Worm (Caenorhabditis elegans) whole organism, L3 larva: Measurements from ENCODE around the gene F31B12.3.

Source experiments
- ZK546.5 ChIP-seq: sonication (generic microtip); optimal IDR thresholded peaks from 2 replicates; lab custom pipeline; 2017; ENCODE audit warnings: missing biosample characterization, missing genetic modification characterization
- ama-1 ChIP-seq: fragments of 150-350 bp; optimal IDR thresholded peaks from 2 replicates; lab custom pipeline; 2018
- ceh-16 ChIP-seq: sonication (generic microtip); optimal IDR thresholded peaks from 2 replicates; lab custom pipeline; 2017; ENCODE audit warnings: missing biosample characterization, missing genetic modification characterization
- ceh-28 ChIP-seq: fragments of 150-350 bp; optimal IDR thresholded peaks from 2 replicates; lab custom pipeline; 2014; ENCODE audit warnings: missing biosample characterization, missing genetic modification reagents, missing genetic modification characterization
- ceh-82 ChIP-seq: fragments of 150-350 bp; optimal IDR thresholded peaks from 2 replicates; lab custom pipeline; 2014; ENCODE audit warnings: missing biosample characterization, missing genetic modification characterization
- ceh-9 ChIP-seq: sonication (generic microtip); optimal IDR thresholded peaks from 2 replicates; lab custom pipeline; 2018; ENCODE audit warnings: missing biosample characterization, missing genetic modification characterization
- daf-12 ChIP-seq: fragments of 150-350 bp; optimal IDR thresholded peaks from 2 replicates; lab custom pipeline; 2014; ENCODE audit warnings: missing biosample characterization, missing genetic modification reagents, missing genetic modification characterization
- egl-5 ChIP-seq: fragments of 150-350 bp; optimal IDR thresholded peaks from 2 replicates; lab custom pipeline; 2017; ENCODE audit warnings: missing biosample characterization, missing genetic modification reagents, missing genetic modification characterization, inconsistent platforms
- elt-1 ChIP-seq: fragments of 150-350 bp; optimal IDR thresholded peaks from 2 replicates; lab custom pipeline; 2014; ENCODE audit warnings: missing biosample characterization, missing genetic modification characterization
- elt-2 ChIP-seq: sonication (generic microtip); optimal IDR thresholded peaks from 2 replicates; lab custom pipeline; 2016; ENCODE audit warnings: missing genetic modification reagents, mild to moderate bottlenecking, missing genetic modification characterization, missing compliant biosample characterization
- eor-1 ChIP-seq, 2 experiments: fragments of 150-350 bp; optimal IDR thresholded peaks; 2 replicates each; lab custom pipeline; 2014 to 2018; ENCODE audit warnings: missing biosample characterization in 2 of 2, missing genetic modification characterization in 2 of 2
- fkh-10 ChIP-seq: sonication (generic microtip); optimal IDR thresholded peaks from 2 replicates; lab custom pipeline; 2017; ENCODE audit warnings: missing biosample characterization, missing genetic modification reagents, missing genetic modification characterization
- fos-1 ChIP-seq: fragments of 150-350 bp; optimal IDR thresholded peaks from 2 replicates; lab custom pipeline; 2014; ENCODE audit warnings: missing biosample characterization, missing genetic modification characterization
- hmg-11 ChIP-seq: sonication (generic microtip); optimal IDR thresholded peaks from 2 replicates; lab custom pipeline; 2016; ENCODE audit warnings: missing genetic modification characterization, missing compliant biosample characterization
- jun-1 ChIP-seq: fragments of 150-350 bp; optimal IDR thresholded peaks from 2 replicates; lab custom pipeline; 2014; ENCODE audit warnings: missing biosample characterization, missing genetic modification reagents, missing genetic modification characterization
- lin-15B ChIP-seq: fragments of 150-350 bp; optimal IDR thresholded peaks from 2 replicates; lab custom pipeline; 2014; ENCODE audit warnings: missing biosample characterization, missing genetic modification characterization
- lin-39 ChIP-seq: fragments of 150-350 bp; optimal IDR thresholded peaks from 2 replicates; lab custom pipeline; 2018; ENCODE audit warnings: missing biosample characterization, missing genetic modification reagents, missing genetic modification characterization
- lsy-12 ChIP-seq: sonication (generic microtip); optimal IDR thresholded peaks from 2 replicates; lab custom pipeline; 2016; ENCODE audit warnings: mild to moderate bottlenecking, missing genetic modification characterization, missing compliant biosample characterization
- mdl-1 ChIP-seq: fragments of 150-350 bp; optimal IDR thresholded peaks from 2 replicates; lab custom pipeline; 2014; ENCODE audit warnings: missing biosample characterization, missing genetic modification characterization
- mml-1 ChIP-seq: fragments of 150-350 bp; sonication (generic microtip); optimal IDR thresholded peaks from 3 replicates; lab custom pipeline; 2014; ENCODE audit warnings: missing biosample characterization, missing genetic modification characterization
- nfya-1 ChIP-seq: sonication (generic microtip); optimal IDR thresholded peaks from 2 replicates; lab custom pipeline; 2017; ENCODE audit warnings: missing genetic modification characterization, mild to moderate bottlenecking, missing compliant biosample characterization, antibody characterized with exemption, moderate library complexity; ENCODE audit not compliant: insufficient read depth
- nhr-11 ChIP-seq: fragments of 150-350 bp; optimal IDR thresholded peaks from 2 replicates; lab custom pipeline; 2014; ENCODE audit warnings: missing biosample characterization, missing genetic modification characterization
- nhr-12 ChIP-seq: fragments of 150-350 bp; optimal IDR thresholded peaks from 2 replicates; lab custom pipeline; 2014; ENCODE audit warnings: missing biosample characterization, missing genetic modification characterization
- nhr-23 ChIP-seq: fragments of 150-350 bp; optimal IDR thresholded peaks from 2 replicates; lab custom pipeline; 2014; ENCODE audit warnings: missing biosample characterization, missing genetic modification reagents, missing genetic modification characterization
- nhr-237 ChIP-seq: fragments of 150-350 bp; optimal IDR thresholded peaks from 2 replicates; lab custom pipeline; 2014; ENCODE audit warnings: missing biosample characterization, missing genetic modification characterization
- nhr-25 ChIP-seq: sonication (generic microtip); optimal IDR thresholded peaks from 2 replicates; lab custom pipeline; 2017; ENCODE audit warnings: missing biosample characterization, missing genetic modification characterization
- nhr-28 ChIP-seq: fragments of 150-350 bp; optimal IDR thresholded peaks from 2 replicates; lab custom pipeline; 2014; ENCODE audit warnings: missing biosample characterization, missing genetic modification characterization
- nhr-43 ChIP-seq: sonication (generic microtip); optimal IDR thresholded peaks from 2 replicates; lab custom pipeline; 2016; ENCODE audit warnings: mild to moderate bottlenecking, missing genetic modification characterization, missing compliant biosample characterization; ENCODE audit not compliant: poor library complexity, severe bottlenecking
- nhr-67 ChIP-seq: fragments of 150-350 bp; optimal IDR thresholded peaks from 2 replicates; lab custom pipeline; 2014; ENCODE audit warnings: missing biosample characterization, missing genetic modification characterization
- pha-4 ChIP-seq: fragments of 150-350 bp; optimal IDR thresholded peaks from 2 replicates; lab custom pipeline; 2014; ENCODE audit warnings: missing biosample characterization, missing genetic modification reagents, missing genetic modification characterization
- pqm-1 ChIP-seq: fragments of 150-350 bp; optimal IDR thresholded peaks from 2 replicates; lab custom pipeline; 2017; ENCODE audit warnings: missing biosample characterization, missing genetic modification characterization, inconsistent platforms
- sea-2 ChIP-seq: fragments of 150-350 bp; sonication (generic microtip); optimal IDR thresholded peaks from 4 replicates; lab custom pipeline; 2014; ENCODE audit warnings: missing biosample characterization, missing genetic modification reagents, missing genetic modification characterization
- skn-1 ChIP-seq: fragments of 150-350 bp; optimal IDR thresholded peaks from 2 replicates; lab custom pipeline; 2014; ENCODE audit warnings: missing biosample characterization, missing genetic modification characterization
- snpc-4 ChIP-seq: fragments of 150-350 bp; optimal IDR thresholded peaks from 2 replicates; lab custom pipeline; 2014; ENCODE audit warnings: missing biosample characterization, missing genetic modification characterization
- tbx-2 ChIP-seq: sonication (generic microtip); optimal IDR thresholded peaks from 2 replicates; lab custom pipeline; 2016; ENCODE audit warnings: mild to moderate bottlenecking, missing genetic modification characterization, missing compliant biosample characterization
- unc-39 ChIP-seq: sonication (generic microtip); optimal IDR thresholded peaks from 4 replicates; lab custom pipeline; 2017; ENCODE audit warnings: missing biosample characterization, missing genetic modification characterization
- unc-62 ChIP-seq: fragments of 150-350 bp; sonication (generic microtip); optimal IDR thresholded peaks from 4 replicates; lab custom pipeline; 2014; ENCODE audit warnings: missing biosample characterization, missing genetic modification reagents, missing genetic modification characterization
- ztf-4 ChIP-seq: fragments of 150-350 bp; optimal IDR thresholded peaks from 2 replicates; lab custom pipeline; 2014; ENCODE audit warnings: missing biosample characterization, missing genetic modification characterization

Gene F31B12.3

ce11 chrX:10861673-10862072 is 41.3 kb upstream of the F31B12.3 start:
- TF ChIP-seq ceh-16 (tag; lab: Kevin White, UChicago) = no peak
- TF ChIP-seq tbx-2 = no peak
- no peak for TF ChIP-seq nhr-67
- no peak for TF ChIP-seq nfya-1 (tag; lab: Kevin White, UChicago)
- no peak for TF ChIP-seq unc-62
- TF ChIP-seq snpc-4 (tag; lab: Kevin White, UChicago) = no peak
- no peak for TF ChIP-seq eor-1 (tag; optimal IDR thresholded peaks at IDR 0.05; lab: Kevin White, UChicago)
- TF ChIP-seq ceh-9 (tag; lab: Kevin White, UChicago) = no peak
- no peak for TF ChIP-seq mdl-1 (tag; lab: Kevin White, UChicago)
- no peak for TF ChIP-seq pha-4 (tag; lab: Kevin White, UChicago)
- no peak for TF ChIP-seq lin-15B (tag; lab: Kevin White, UChicago)
- no peak for TF ChIP-seq nhr-237
- no peak for TF ChIP-seq nhr-23 (tag; lab: Kevin White, UChicago)
- no peak for TF ChIP-seq jun-1 (tag; lab: Kevin White, UChicago)
- TF ChIP-seq nhr-25 (tag; lab: Kevin White, UChicago) = no peak
- no peak for TF ChIP-seq unc-39 (tag; lab: Kevin White, UChicago)

ce11 chrX:10859622-10860021 is 39.2 kb upstream of the F31B12.3 start:
- TF ChIP-seq pha-4 (tag; lab: Kevin White, UChicago) = no peak
- no peak for TF ChIP-seq skn-1
- TF ChIP-seq daf-12 (tag; lab: Kevin White, UChicago) = no peak
- TF ChIP-seq lin-15B (tag; lab: Kevin White, UChicago) = no peak
- no peak for TF ChIP-seq nhr-11 (tag; lab: Kevin White, UChicago)
- TF ChIP-seq nfya-1 (tag; lab: Kevin White, UChicago) = no peak
- TF ChIP-seq nhr-12 (tag; lab: Kevin White, UChicago) = no peak
- TF ChIP-seq eor-1 (tag; optimal IDR thresholded peaks at IDR 0.05; lab: Kevin White, UChicago) = no peak
- TF ChIP-seq elt-2 (tag; lab: Kevin White, UChicago) = no peak
- TF ChIP-seq sea-2 (GFP tag; lab: Kevin White, UChicago) = no peak
- TF ChIP-seq pqm-1 (tag; lab: Kevin White, UChicago) = no peak
- TF ChIP-seq elt-1 = no peak
- TF ChIP-seq ztf-4 (tag; lab: Kevin White, UChicago) = no peak
- no peak for TF ChIP-seq snpc-4 (tag; lab: Kevin White, UChicago)
- TF ChIP-seq ceh-16 (tag; lab: Kevin White, UChicago) = no peak

- TF ChIP-seq pha-4 (tag; lab: Kevin White, UChicago) (no peak), snpc-4 (tag; lab: Kevin White, UChicago) (no peak), unc-62 (no peak), fos-1 (tag; lab: Kevin White, UChicago) (no peak), mml-1 (no peak), hmg-11 (tag; lab: Kevin White, UChicago) (no peak), lsy-12 (tag; lab: Kevin White, UChicago) (no peak), nfya-1 (tag; lab: Kevin White, UChicago) (no peak), tbx-2 (no peak), ztf-4 (tag; lab: Kevin White, UChicago) (no peak), lin-39 (tag; lab: Kevin White, UChicago) (no peak), lin-15B (tag; lab: Kevin White, UChicago) (no peak), nhr-23 (tag; lab: Kevin White, UChicago) (no peak)
Measured at ce11 chrX:10859211-10859610, 38.8 kb upstream of the F31B12.3 start, which contains the start of gene pgp-5. TSS of gene pgp-5 (minus strand) at chrX:10859297.

- peak; percentile 83 for TF ChIP-seq nfya-1 (tag; lab: Kevin White, UChicago)
- TF ChIP-seq ama-1 (lab: Kevin White, UChicago) = no peak
- TF ChIP-seq ceh-82 (tag; lab: Kevin White, UChicago) = no peak
- TF ChIP-seq ceh-9 (tag; lab: Kevin White, UChicago) = no peak
- no peak for TF ChIP-seq skn-1
- no peak for TF ChIP-seq nhr-25 (tag; lab: Kevin White, UChicago)
- TF ChIP-seq ceh-28 (tag; lab: Kevin White, UChicago) = no peak
- no peak for TF ChIP-seq nhr-67
- TF ChIP-seq sea-2 (GFP tag; lab: Kevin White, UChicago) = no peak
- no peak for TF ChIP-seq fkh-10
- TF ChIP-seq eor-1 (tag; optimal IDR thresholded peaks at IDR 0.05; lab: Kevin White, UChicago) = no peak
- TF ChIP-seq lin-15B (tag; lab: Kevin White, UChicago) = no peak
- no peak for TF ChIP-seq nhr-28
- TF ChIP-seq nhr-12 (tag; lab: Kevin White, UChicago) = no peak
- TF ChIP-seq egl-5 (tag; lab: Kevin White, UChicago) = peak; percentile 69
- no peak for TF ChIP-seq nhr-43 (tag; lab: Kevin White, UChicago)
- TF ChIP-seq lin-39 (tag; lab: Kevin White, UChicago) = peak; percentile 48
- TF ChIP-seq nhr-11 (tag; lab: Kevin White, UChicago) = no peak
- no peak for TF ChIP-seq ZK546.5
Measured at ce11 chrX:10853271-10853670, 32.9 kb upstream of the F31B12.3 start.
